Worm (Caenorhabditis elegans) whole organism, L4 larva: Measurements from ENCODE around the gene acr-20.

Experiments used
- F37D6.2 ChIP-seq: sonication (generic microtip); optimal IDR thresholded peaks from 2 replicates; lab custom pipeline; 2016; ENCODE audit warnings: mild to moderate bottlenecking, missing genetic modification characterization, missing compliant biosample characterization
- F44E2.7 ChIP-seq: fragments of 200-800 bp; sonication (Bioruptor generic); IDR thresholded peaks from 2 replicates; pipeline ENCODE4 v2.1.2; 2022; ENCODE audit warnings: missing genetic modification characterization, missing compliant biosample characterization
- Y105C5A.15 ChIP-seq: fragments of 200-800 bp; sonication (Bioruptor generic); IDR thresholded peaks from 2 replicates; pipeline ENCODE4 v1.3.6; 2022; ENCODE audit warnings: missing genetic modification characterization, missing compliant biosample characterization
- Y5F2A.4 ChIP-seq: fragments of 200-800 bp; sonication (Bioruptor generic); optimal IDR thresholded peaks from 2 replicates; lab custom pipeline; 2018; ENCODE audit warnings: mild to moderate bottlenecking, missing genetic modification characterization, missing compliant biosample characterization
- Y75B8A.6 ChIP-seq: fragments of 200-800 bp; sonication (Bioruptor generic); IDR thresholded peaks from 2 replicates; pipeline ENCODE4 v1.3.6; 2022; ENCODE audit warnings: missing genetic modification reagents, missing genetic modification characterization, missing compliant biosample characterization
- aha-1 ChIP-seq: fragments of 150-350 bp; peaks from one replicate; lab custom pipeline; 2014; ENCODE audit warnings: missing biosample characterization, missing genetic modification characterization
- aly-2 ChIP-seq: sonication (generic microtip); optimal IDR thresholded peaks from 2 replicates; lab custom pipeline; 2018; ENCODE audit warnings: missing biosample characterization, missing genetic modification characterization
- ama-1 ChIP-seq: fragments of 150-350 bp; optimal IDR thresholded peaks from 2 replicates; lab custom pipeline; 2014; ENCODE audit warnings: inconsistent platforms, mixed read lengths
- ceh-44 ChIP-seq: fragments of 200-800 bp; sonication (Bioruptor generic); IDR thresholded peaks from 2 replicates; pipeline ENCODE4 v1.3.6; 2022; ENCODE audit warnings: missing genetic modification reagents, missing genetic modification characterization, missing compliant biosample characterization
- ceh-82 ChIP-seq: sonication (generic microtip); optimal IDR thresholded peaks from 2 replicates; lab custom pipeline; 2017; ENCODE audit warnings: missing biosample characterization, missing genetic modification characterization
- cey-2 ChIP-seq: sonication (generic microtip); optimal IDR thresholded peaks from 3 replicates; lab custom pipeline; 2017; ENCODE audit warnings: missing genetic modification characterization, mild to moderate bottlenecking, missing compliant biosample characterization, antibody characterized with exemption, borderline replicate concordance; ENCODE audit not compliant: insufficient read depth
- ctbp-1 ChIP-seq: fragments of 200-800 bp; sonication (Bioruptor generic); IDR thresholded peaks from 2 replicates; pipeline ENCODE4 v1.3.6; 2022; ENCODE audit warnings: missing genetic modification reagents, missing genetic modification characterization, missing compliant biosample characterization
- daf-12 ChIP-seq: fragments of 150-350 bp; optimal IDR thresholded peaks from 2 replicates; lab custom pipeline; 2014; ENCODE audit warnings: missing biosample characterization, missing genetic modification reagents, missing genetic modification characterization
- daf-16 ChIP-seq, 3 experiments: sonication (generic microtip); optimal IDR thresholded peaks; 2 replicates each; lab custom pipeline; 2016 to 2017; ENCODE audit warnings: missing genetic modification characterization in 3 of 3, missing genetic modification reagents in 3 of 3, mild to moderate bottlenecking in 2 of 3, missing compliant biosample characterization in 2 of 3, missing biosample characterization in 1 of 3, moderate library complexity in 1 of 3
- daf-19 ChIP-seq: fragments of 200-800 bp; sonication (Bioruptor generic); conservative IDR thresholded peaks from 2 replicates; pipeline ENCODE4 v1.3.6; 2022; ENCODE audit warnings: missing genetic modification characterization, missing compliant biosample characterization
- daf-8 ChIP-seq: fragments of 200-800 bp; sonication (Bioruptor generic); IDR thresholded peaks from 2 replicates; pipeline ENCODE4 v1.3.6; 2022; ENCODE audit warnings: missing genetic modification characterization, missing compliant biosample characterization
- dmd-8 ChIP-seq: fragments of 200-800 bp; sonication (Bioruptor generic); IDR thresholded peaks from 2 replicates; pipeline ENCODE4 v1.3.6; 2022; ENCODE audit warnings: missing genetic modification characterization, missing compliant biosample characterization
- dmd-9 ChIP-seq: fragments of 200-800 bp; sonication (Bioruptor generic); IDR thresholded peaks from 2 replicates; pipeline ENCODE4 v1.3.6; 2022; ENCODE audit warnings: missing genetic modification reagents, missing genetic modification characterization, missing compliant biosample characterization
- dve-1 ChIP-seq: sonication (generic microtip); optimal IDR thresholded peaks from 2 replicates; lab custom pipeline; 2017; ENCODE audit warnings: antibody characterized with exemption, mild to moderate bottlenecking, missing genetic modification characterization, missing compliant biosample characterization; ENCODE audit not compliant: insufficient read depth
- egl-27 ChIP-seq: sonication (generic microtip); optimal IDR thresholded peaks from 3 replicates; lab custom pipeline; 2017; ENCODE audit warnings: missing biosample characterization, missing genetic modification reagents, missing genetic modification characterization
- fkh-10 ChIP-seq: fragments of 150-350 bp; optimal IDR thresholded peaks from 2 replicates; lab custom pipeline; 2014; ENCODE audit warnings: missing biosample characterization, missing genetic modification reagents, missing genetic modification characterization
- hlh-11 ChIP-seq: fragments of 200-800 bp; sonication (Bioruptor generic); optimal IDR thresholded peaks from 2 replicates; lab custom pipeline; 2018; ENCODE audit warnings: mild to moderate bottlenecking, missing genetic modification characterization, missing compliant biosample characterization
- hlh-30 ChIP-seq: sonication (generic microtip); optimal IDR thresholded peaks from 2 replicates; lab custom pipeline; 2017; ENCODE audit warnings: antibody characterized with exemption, mild to moderate bottlenecking, missing genetic modification characterization, missing compliant biosample characterization; ENCODE audit not compliant: insufficient read depth
- jun-1 ChIP-seq: fragments of 150-350 bp; optimal IDR thresholded peaks from 2 replicates; lab custom pipeline; 2014; ENCODE audit warnings: missing biosample characterization, missing genetic modification reagents, missing genetic modification characterization
- lim-7 ChIP-seq: fragments of 200-800 bp; sonication (Bioruptor generic); IDR thresholded peaks from 2 replicates; pipeline ENCODE4 v1.3.6; 2022; ENCODE audit warnings: missing genetic modification characterization, missing compliant biosample characterization
- lin-1 ChIP-seq: fragments of 200-800 bp; sonication (Bioruptor generic); IDR thresholded peaks from 2 replicates; pipeline ENCODE4 v1.3.6; 2022; ENCODE audit warnings: missing genetic modification reagents, missing genetic modification characterization, missing compliant biosample characterization
- lin-15B ChIP-seq: fragments of 150-350 bp; sonication (generic microtip); optimal IDR thresholded peaks from 3 replicates; lab custom pipeline; 2014; ENCODE audit warnings: missing biosample characterization, missing genetic modification characterization
- lin-39 ChIP-seq: fragments of 150-350 bp; optimal IDR thresholded peaks from 2 replicates; lab custom pipeline; 2014; ENCODE audit warnings: missing biosample characterization, missing genetic modification reagents, missing genetic modification characterization
- lir-3 ChIP-seq: sonication (generic microtip); optimal IDR thresholded peaks from 2 replicates; lab custom pipeline; 2016; ENCODE audit warnings: mild to moderate bottlenecking, missing genetic modification characterization, missing compliant biosample characterization
- madf-5 ChIP-seq, 2 experiments: fragments of 200-800 bp; sonication (Bioruptor generic); IDR thresholded peaks; 2 replicates each; pipeline ENCODE4 v1.3.6; 2022; ENCODE audit warnings: missing compliant biosample characterization in 2 of 2, missing genetic modification characterization in 2 of 2
- mdl-1 ChIP-seq, 2 experiments: fragments of 150-350 bp in 1 of 2; sonication (generic microtip) in 1 of 2; optimal IDR thresholded peaks; 2 replicates each; lab custom pipeline; 2014 to 2017; ENCODE audit warnings: missing biosample characterization in 2 of 2, missing genetic modification characterization in 2 of 2
- mdt-29 ChIP-seq: fragments of 200-800 bp; sonication (Bioruptor generic); IDR thresholded peaks from 2 replicates; pipeline ENCODE4 v1.3.6; 2022; ENCODE audit warnings: missing genetic modification reagents, missing genetic modification characterization, missing compliant biosample characterization
- mes-2 ChIP-seq: sonication (generic microtip); optimal IDR thresholded peaks from 2 replicates; lab custom pipeline; 2016; ENCODE audit warnings: missing genotype, mild to moderate bottlenecking, missing genetic modification characterization, missing compliant biosample characterization; ENCODE audit not compliant: poor library complexity, severe bottlenecking
- mxl-2 ChIP-seq: fragments of 200-800 bp; sonication (Bioruptor generic); conservative IDR thresholded peaks from 2 replicates; pipeline ENCODE4 v1.3.6; 2022; ENCODE audit warnings: missing genetic modification reagents, missing genetic modification characterization, missing compliant biosample characterization
- mxl-3 ChIP-seq: fragments of 200-800 bp; sonication (Bioruptor generic); optimal IDR thresholded peaks from 2 replicates; lab custom pipeline; 2018; ENCODE audit warnings: mild to moderate bottlenecking, missing genetic modification characterization, missing compliant biosample characterization
- nhr-237 ChIP-seq: sonication (generic microtip); optimal IDR thresholded peaks from 2 replicates; lab custom pipeline; 2017; ENCODE audit warnings: missing biosample characterization, missing genetic modification characterization
- nhr-25 ChIP-seq: sonication (generic microtip); optimal IDR thresholded peaks from 2 replicates; lab custom pipeline; 2017; ENCODE audit warnings: missing genetic modification characterization, mild to moderate bottlenecking, missing compliant biosample characterization, antibody characterized with exemption, moderate library complexity, borderline replicate concordance; ENCODE audit not compliant: insufficient read depth
- nhr-41 ChIP-seq: fragments of 200-800 bp; sonication (Bioruptor generic); IDR thresholded peaks from 2 replicates; pipeline ENCODE4 v1.3.6; 2022; ENCODE audit warnings: missing genetic modification reagents, missing genetic modification characterization, missing compliant biosample characterization
- nhr-76 ChIP-seq: fragments of 150-350 bp; optimal IDR thresholded peaks from 2 replicates; lab custom pipeline; 2014; ENCODE audit warnings: missing biosample characterization, missing genetic modification characterization
- nhr-77 ChIP-seq: fragments of 150-350 bp; optimal IDR thresholded peaks from 2 replicates; lab custom pipeline; 2014; ENCODE audit warnings: missing biosample characterization, missing genetic modification characterization
- pqm-1 ChIP-seq: sonication (generic microtip); optimal IDR thresholded peaks from 2 replicates; lab custom pipeline; 2017; ENCODE audit warnings: missing biosample characterization, missing genetic modification characterization
- set-16 ChIP-seq: fragments of 200-800 bp; sonication (Bioruptor generic); IDR thresholded peaks from 2 replicates; pipeline ENCODE4 v1.3.6; 2022; ENCODE audit warnings: missing genetic modification reagents, missing genetic modification characterization, missing compliant biosample characterization
- skn-1 ChIP-seq: fragments of 150-350 bp; optimal IDR thresholded peaks from 2 replicates; lab custom pipeline; 2014; ENCODE audit warnings: missing biosample characterization, missing genetic modification characterization
- snpc-1.2 ChIP-seq: fragments of 200-800 bp; sonication (Bioruptor generic); IDR thresholded peaks from 2 replicates; pipeline ENCODE4 v1.3.6; 2022; ENCODE audit warnings: missing genetic modification reagents, missing genetic modification characterization, missing compliant biosample characterization
- spr-3 ChIP-seq: fragments of 200-800 bp; sonication (Bioruptor generic); optimal IDR thresholded peaks from 2 replicates; lab custom pipeline; 2018; ENCODE audit warnings: mild to moderate bottlenecking, missing genetic modification characterization, missing compliant biosample characterization
- unc-130 ChIP-seq: sonication (generic microtip); optimal IDR thresholded peaks from 2 replicates; lab custom pipeline; 2016; ENCODE audit warnings: missing genetic modification reagents, missing genetic modification characterization, missing compliant biosample characterization
- unc-39 ChIP-seq: sonication (generic microtip); optimal IDR thresholded peaks from 2 replicates; lab custom pipeline; 2017; ENCODE audit warnings: missing biosample characterization, missing genetic modification characterization
- vab-7 ChIP-seq: fragments of 200-800 bp; sonication (Bioruptor generic); IDR thresholded peaks from 2 replicates; pipeline ENCODE4 v1.3.6; 2022; ENCODE audit warnings: missing genetic modification reagents, missing genetic modification characterization, missing compliant biosample characterization
- zag-1 ChIP-seq: fragments of 150-350 bp; optimal IDR thresholded peaks from 2 replicates; lab custom pipeline; 2014; ENCODE audit warnings: missing biosample characterization, missing genetic modification characterization
- zfp-3 ChIP-seq: fragments of 200-800 bp; sonication (Bioruptor generic); conservative IDR thresholded peaks from 2 replicates; pipeline ENCODE4 v1.3.6; 2022; ENCODE audit warnings: missing genetic modification reagents, missing genetic modification characterization, missing compliant biosample characterization
- zip-11 ChIP-seq: fragments of 200-800 bp; sonication (Bioruptor generic); IDR thresholded peaks from 2 replicates; pipeline ENCODE4 v1.3.6; 2022; ENCODE audit warnings: missing genetic modification characterization, missing compliant biosample characterization
- zip-2 ChIP-seq: fragments of 150-350 bp; optimal IDR thresholded peaks from 2 replicates; lab custom pipeline; 2014; ENCODE audit warnings: missing biosample characterization, missing genetic modification characterization

Gene acr-20

ce11 chrII:14383644-14384043 lies 5.9 kb upstream of the acr-20 start, which contains the start of gene mes-2 (continued):
- TF ChIP-seq jun-1 (tag; lab: Kevin White, UChicago) (no peak), unc-39 (tag; lab: Kevin White, UChicago) (no peak), vab-7 (GFP tag; lab: Robert Waterston, UW) (no peak), lin-15B (tag; lab: Kevin White, UChicago) (no peak), Y5F2A.4 (GFP tag; lab: Kevin White, UChicago) (no peak), lir-3 (tag; lab: Kevin White, UChicago) (no peak), daf-19 (no peak), mdl-1 (tag; optimal IDR thresholded peaks at IDR 0.05; lab: Kevin White, UChicago) (peak in 1 of 2 experiments; percentile 24), lin-1 (no peak), spr-3 (GFP tag; lab: Kevin White, UChicago) (no peak), cey-2 (tag; lab: Kevin White, UChicago) (no peak), Y75B8A.6 (GFP tag; lab: Robert Waterston, UW) (no peak), lim-7 (GFP tag; lab: Robert Waterston, UW) (no peak), nhr-77 (tag; lab: Kevin White, UChicago) (no peak), F37D6.2 (tag; lab: Kevin White, UChicago) (no peak), ama-1 (no peak), F44E2.7 (GFP tag; lab: Robert Waterston, UW) (no peak), nhr-25 (tag; lab: Kevin White, UChicago) (no peak), daf-12 (tag; lab: Kevin White, UChicago) (no peak), skn-1 (tag; lab: Kevin White, UChicago) (no peak), madf-5 (GFP tag; IDR thresholded peaks at IDR 0.05; lab: Robert Waterston, UW) (no peak), nhr-76 (tag; lab: Kevin White, UChicago) (no peak), egl-27 (no peak), mdt-29 (no peak), ceh-82 (tag; lab: Kevin White, UChicago) (no peak), fkh-10 (GFP tag; lab: Kevin White, UChicago) (peak; percentile 6), hlh-11 (tag; lab: Kevin White, UChicago) (peak; percentile 49), mxl-2 (GFP tag; lab: Robert Waterston, UW) (no peak), daf-8 (GFP tag; lab: Robert Waterston, UW) (no peak), ctbp-1 (GFP tag; lab: Robert Waterston, UW) (no peak), unc-130 (peak; percentile 16), dmd-8 (GFP tag; lab: Robert Waterston, UW) (no peak), aly-2 (no peak), zip-11 (GFP tag; lab: Robert Waterston, UW) (no peak), zip-2 (peak; percentile 28), nhr-41 (no peak), snpc-1.2 (GFP tag; lab: Robert Waterston, UW) (no peak), ceh-44 (GFP tag; lab: Robert Waterston, UW) (no peak), mxl-3 (GFP tag; lab: Kevin White, UChicago) (no peak), dmd-9 (GFP tag; lab: Robert Waterston, UW) (no peak), zfp-3 (GFP tag; lab: Robert Waterston, UW) (no peak), hlh-30 (tag; lab: Kevin White, UChicago) (peak; percentile 62), zag-1 (tag; lab: Kevin White, UChicago) (no peak), nhr-237 (tag; lab: Kevin White, UChicago) (no peak), dve-1 (no peak), pqm-1 (tag; lab: Kevin White, UChicago) (no peak), lin-39 (tag; lab: Kevin White, UChicago) (no peak), daf-16 (GFP tag; optimal IDR thresholded peaks at IDR 0.05; lab: Kevin White, UChicago) (peak in 1 of 2 experiments; percentile 8), daf-16 (tag; optimal IDR thresholded peaks at IDR 0.05; lab: Kevin White, UChicago) (peak; percentile 64), Y105C5A.15 (GFP tag; lab: Robert Waterston, UW) (no peak), mes-2 (tag; lab: Kevin White, UChicago) (peak; percentile 99), set-16 (GFP tag; lab: Robert Waterston, UW) (no peak), aha-1 (tag; lab: Kevin White, UChicago) (peak; percentile 50)
